Fruit fly (Drosophila melanogaster) ovary, adult (tissue): Measurements from ENCODE around the gene CG14369.

Source experiments
- CG17801 ChIP-seq: fragments of 200-800 bp; optimal IDR thresholded peaks from 2 replicates; lab custom pipeline; 2019; ENCODE audit warnings: missing biosample characterization, mild to moderate bottlenecking, missing genetic modification characterization, moderate library complexity; ENCODE audit not compliant: partially characterized antibody

Gene CG14369

dm6 chr3R:13545300-13545699 is 47.2 kb downstream of the CG14369 start, which contains the start of gene CG31337:
TSS of gene CG31337 (minus strand) at chr3R:13545400.
- no peak for TF ChIP-seq CG17801 (GFP tag; lab: Kevin White, UChicago)
